Fruit fly (Drosophila melanogaster): ENCODE measurements around the gene Cpr67B.

DNA sequence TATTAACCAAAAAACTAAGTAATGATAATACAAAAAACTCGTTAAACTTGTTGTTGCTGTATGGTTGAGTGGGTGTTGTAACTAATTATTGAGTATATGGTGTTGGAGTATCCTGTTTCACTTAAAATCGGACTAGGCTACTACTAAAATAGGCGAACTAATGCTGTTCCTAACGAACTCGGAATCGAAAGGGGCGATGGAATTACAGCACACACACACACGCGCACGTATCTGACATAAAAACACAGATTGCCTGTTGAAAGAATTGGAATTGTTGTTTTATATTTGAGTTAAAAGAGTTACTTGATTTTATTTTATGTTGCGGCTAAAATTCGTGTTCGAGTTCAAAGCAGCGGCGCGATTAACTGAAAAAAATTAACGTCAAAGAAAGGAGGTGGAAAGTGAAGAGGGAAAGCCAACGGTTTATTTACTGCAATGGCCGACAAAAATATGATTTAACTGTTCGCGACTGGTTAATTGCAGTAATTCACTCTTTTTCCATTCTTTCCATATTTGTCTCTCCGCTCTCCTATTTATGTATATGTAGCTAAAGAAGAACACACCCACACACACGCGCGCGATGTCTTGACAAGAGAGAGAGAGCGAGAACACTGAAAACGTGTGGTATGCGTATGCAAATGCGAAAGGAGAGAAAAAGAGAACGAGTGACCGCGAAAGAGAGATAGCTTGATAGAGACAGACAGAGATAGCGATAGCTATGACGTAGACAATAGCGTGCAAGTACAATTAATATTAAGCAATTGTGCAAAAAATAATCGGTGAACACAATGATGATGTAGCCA is 3.0 kb upstream of the Cpr67B start:
- TF ChIP-seq h (optimal IDR thresholded peaks at IDR 0.05) (no peak), ttk (optimal IDR thresholded peaks at IDR 0.05) (no peak)

Data from Kc167 (cell line).